Worm (Caenorhabditis elegans): ENCODE results near the gene cgt-3.

The cgt-3 gene

DNA sequence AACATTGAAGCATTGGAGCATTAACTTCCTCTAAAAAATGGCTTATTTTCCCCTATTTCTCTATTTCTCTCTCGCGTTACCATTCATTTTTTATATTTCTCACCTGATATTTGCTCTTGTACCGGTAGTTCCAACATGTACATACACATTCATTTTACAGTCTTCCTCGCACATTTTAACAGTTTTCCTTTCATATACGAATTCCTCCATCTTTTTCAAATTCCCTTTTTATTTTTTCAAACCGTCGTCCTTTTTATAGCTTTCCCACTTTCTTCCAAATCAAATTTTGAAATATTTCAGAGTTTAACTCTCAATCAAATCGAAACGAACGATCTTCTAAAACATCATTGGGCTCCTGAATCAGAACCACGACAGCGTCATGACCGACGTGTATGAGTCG lies 26.9 kb upstream of the cgt-3 start, which contains the start of gene rfip-1:
Gene rfip-1 (plus strand): TSS at position 301 of the 400 bp plus-strand sequence.
- TF ChIP-seq ztf-28 (GFP tag; IDR thresholded peaks at IDR 0.05), result no peak
- TF ChIP-seq F10E7.11 (tag; optimal IDR thresholded peaks at IDR 0.05), result no peak
- TF ChIP-seq rec-8 (tag; optimal IDR thresholded peaks at IDR 0.05), result no peak
- TF ChIP-seq ztf-6 (GFP tag; IDR thresholded peaks at IDR 0.05), result no peak
- no peak for TF ChIP-seq unc-130 (GFP tag; optimal IDR thresholded peaks at IDR 0.05)
- TF ChIP-seq madf-3 (GFP tag; IDR thresholded peaks at IDR 0.05), result no peak
- no peak for TF ChIP-seq hmg-20 (GFP tag; IDR thresholded peaks at IDR 0.05)
- TF ChIP-seq pha-4 (tag; optimal IDR thresholded peaks at IDR 0.05), result no peak
- no peak for TF ChIP-seq ZK185.1 (tag; optimal IDR thresholded peaks at IDR 0.05; ENCODE audit: poor library complexity, severe bottlenecking)
- no peak for TF ChIP-seq attf-6 (GFP tag; IDR thresholded peaks at IDR 0.05)
- no peak for TF ChIP-seq repo-1 (tag; optimal IDR thresholded peaks at IDR 0.05)
- TF ChIP-seq ama-1 (optimal IDR thresholded peaks at IDR 0.05), result no peak
- no peak for TF ChIP-seq ama-1 (GFP tag; optimal IDR thresholded peaks at IDR 0.05)
- TF ChIP-seq zfh-2 (GFP tag; conservative IDR thresholded peaks at IDR 0.05), result no peak
- TF ChIP-seq B0261.1 (tag; optimal IDR thresholded peaks at IDR 0.05), result no peak
- no peak for TF ChIP-seq Y53G8AR.9 (GFP tag; conservative IDR thresholded peaks at IDR 0.05)
- no peak for TF ChIP-seq ets-4 (GFP tag; optimal IDR thresholded peaks at IDR 0.05)
- no peak for TF ChIP-seq F55B11.4 (tag; optimal IDR thresholded peaks at IDR 0.05; ENCODE audit: borderline replicate concordance, insufficient read depth)
- no peak for TF ChIP-seq F57C9.4 (tag; optimal IDR thresholded peaks at IDR 0.05)

DNA sequence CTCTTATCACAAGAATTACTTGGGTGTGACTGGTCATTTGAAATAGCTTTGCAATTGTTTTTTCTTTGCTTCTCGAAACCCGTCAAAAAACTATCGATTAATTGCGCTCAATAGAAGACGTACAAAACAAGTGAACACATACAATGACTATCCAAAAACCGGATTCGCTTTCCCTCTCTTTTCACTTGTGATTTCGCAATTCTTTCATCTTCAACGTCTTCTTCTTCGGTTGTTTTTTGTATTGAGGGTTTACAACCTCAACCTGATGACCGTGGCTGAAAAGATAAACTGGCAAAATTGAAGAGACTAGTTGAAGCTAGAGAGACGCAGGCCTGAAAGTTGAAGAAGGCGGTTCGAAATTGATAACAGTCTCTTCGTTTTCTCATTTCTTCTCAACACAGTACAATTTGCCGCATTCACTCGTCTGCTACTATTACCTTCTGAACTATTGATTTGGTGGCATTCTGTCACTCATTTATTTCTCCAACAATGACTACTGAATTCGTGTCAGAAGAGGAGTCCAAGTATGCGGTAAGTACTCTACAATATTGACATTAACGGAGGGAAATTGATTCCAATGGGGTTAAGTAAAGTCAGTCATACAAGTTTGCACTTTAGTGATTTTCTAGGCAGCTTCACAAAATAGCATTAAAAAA lies 25.0 kb upstream of the cgt-3 start:
- TF ChIP-seq ztf-18 (tag; optimal IDR thresholded peaks at IDR 0.05) (no peak), nhr-80 (tag; optimal IDR thresholded peaks at IDR 0.05) (peak; percentile 43), lin-40 (tag; optimal IDR thresholded peaks at IDR 0.05) (peak; percentile 64), attf-3 (GFP tag; conservative IDR thresholded peaks at IDR 0.05) (no peak), rpc-1 (optimal IDR thresholded peaks at IDR 0.05) (no peak), rpc-1 (tag; optimal IDR thresholded peaks at IDR 0.05) (no peak), athp-1 (tag; optimal IDR thresholded peaks at IDR 0.05) (no peak), dox-1 (GFP tag; IDR thresholded peaks at IDR 0.05) (0 out of 2 replicates have a peak, but pooled peaks have one; percentile 27), mel-28 (tag; optimal IDR thresholded peaks at IDR 0.05; ENCODE audit: borderline replicate concordance) (no peak), B0336.3 (GFP tag; IDR thresholded peaks at IDR 0.05) (no peak), hmg-1.2 (GFP tag; IDR thresholded peaks at IDR 0.05) (peak; percentile 16; the same call in 1 of the 2 replicates), cebp-1 (GFP tag; IDR thresholded peaks at IDR 0.05) (peak; percentile 76; the same call in 1 of the 2 replicates), cebp-1 (tag; optimal IDR thresholded peaks at IDR 0.05) (peak; percentile 94)

DNA sequence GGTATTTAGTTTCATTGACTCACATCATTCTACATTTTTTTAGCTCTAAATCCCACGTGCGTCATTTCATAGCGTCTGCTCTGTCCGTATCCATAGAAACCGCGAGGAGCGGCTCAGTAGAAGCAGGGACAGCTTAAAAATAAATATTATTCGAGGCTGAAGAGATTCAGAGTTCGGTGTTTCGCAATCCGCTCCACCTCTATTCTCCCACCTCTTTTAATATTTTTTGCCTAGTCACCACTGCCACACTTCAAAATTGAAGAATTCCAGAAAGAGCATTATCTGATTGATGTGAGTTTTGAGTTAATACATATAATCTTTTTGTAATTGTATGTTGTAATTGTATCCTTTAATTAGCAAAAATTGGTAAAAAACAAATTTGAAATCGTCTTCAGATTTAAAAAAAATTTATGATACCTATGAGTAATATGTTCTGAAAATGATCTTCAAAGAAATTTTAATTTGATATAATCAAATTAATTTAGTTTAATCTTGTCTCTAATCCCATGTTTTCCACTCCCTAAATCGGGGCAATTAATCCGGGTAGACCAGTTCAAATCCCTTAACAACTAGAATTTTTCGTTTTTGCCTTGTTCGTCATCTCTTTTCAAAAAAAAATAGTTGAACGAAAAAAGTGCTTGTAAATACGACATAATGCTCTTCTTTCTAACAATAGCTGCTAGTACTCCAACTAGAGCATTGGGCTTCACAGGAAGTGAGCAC lies 21.5 kb upstream of the cgt-3 start:
- TF ChIP-seq K12H6.12 (tag; optimal IDR thresholded peaks at IDR 0.05), result no peak
- no peak for TF ChIP-seq Y56A3A.18 (GFP tag; IDR thresholded peaks at IDR 0.05)
- TF ChIP-seq B0019.2 (GFP tag; conservative IDR thresholded peaks at IDR 0.05), result no peak
- TF ChIP-seq cebp-1 (GFP tag; IDR thresholded peaks at IDR 0.05), result 0 out of 2 replicates have a peak, but pooled peaks have one; percentile 26
- peak; percentile 78 for TF ChIP-seq cebp-1 (tag; optimal IDR thresholded peaks at IDR 0.05)
- no peak for TF ChIP-seq lin-54 (GFP tag; optimal IDR thresholded peaks at IDR 0.05)
